Worm (Caenorhabditis elegans) whole organism, young adult: ENCODE data around the gene srw-55.

Source experiments
- B0261.1 ChIP-seq: sonication (generic microtip); optimal IDR thresholded peaks from 2 replicates; lab custom pipeline; 2016; ENCODE audit warnings: mild to moderate bottlenecking, missing genetic modification characterization, moderate library complexity, missing compliant biosample characterization
- D2030.7 ChIP-seq: fragments of 200-800 bp; sonication (Bioruptor generic); IDR thresholded peaks from 2 replicates; pipeline ENCODE4 v1.3.6; 2022; ENCODE audit warnings: missing genetic modification reagents, missing genetic modification characterization, missing compliant biosample characterization
- F39B2.1 ChIP-seq: fragments of 200-800 bp; sonication (Bioruptor generic); IDR thresholded peaks from 2 replicates; pipeline ENCODE4 v1.3.6; 2022; ENCODE audit warnings: missing genetic modification reagents, missing genetic modification characterization, missing compliant biosample characterization
- F49E8.2 ChIP-seq: sonication (generic microtip); optimal IDR thresholded peaks from 3 replicates; lab custom pipeline; 2017; ENCODE audit warnings: missing genetic modification characterization, mild to moderate bottlenecking, missing compliant biosample characterization, antibody characterized with exemption, moderate library complexity; ENCODE audit not compliant: insufficient read depth
- F57A8.1 ChIP-seq: fragments of 200-800 bp; sonication (Bioruptor generic); optimal IDR thresholded peaks from 2 replicates; lab custom pipeline; 2018; ENCODE audit warnings: mild to moderate bottlenecking, missing genetic modification characterization, moderate library complexity, missing compliant biosample characterization
- K11D2.4 ChIP-seq: fragments of 200-800 bp; sonication (Bioruptor generic); IDR thresholded peaks from 2 replicates; pipeline ENCODE4 v1.3.6; 2022; ENCODE audit warnings: missing genetic modification reagents, missing genetic modification characterization, missing compliant biosample characterization
- K12H6.12 ChIP-seq: fragments of 200-800 bp; sonication (Bioruptor generic); optimal IDR thresholded peaks from 2 replicates; lab custom pipeline; 2018; ENCODE audit warnings: mild to moderate bottlenecking, missing genetic modification characterization, missing compliant biosample characterization
- T26A5.8 ChIP-seq: sonication (generic microtip); optimal IDR thresholded peaks from 2 replicates; lab custom pipeline; 2016; ENCODE audit warnings: missing genetic modification characterization, missing compliant biosample characterization
- Y67H2A.10 ChIP-seq: fragments of 200-800 bp; sonication (Bioruptor generic); conservative IDR thresholded peaks from 2 replicates; pipeline ENCODE4 v1.3.6; 2022; ENCODE audit warnings: missing genetic modification reagents, missing genetic modification characterization, missing compliant biosample characterization
- ZK185.1 ChIP-seq: sonication (generic microtip); optimal IDR thresholded peaks from 2 replicates; lab custom pipeline; 2016; ENCODE audit warnings: mild to moderate bottlenecking, missing genetic modification characterization, missing compliant biosample characterization; ENCODE audit not compliant: poor library complexity, severe bottlenecking
- ama-1 ChIP-seq, 3 experiments: fragments of 150-350 bp in 1 of 3; sonication (generic microtip) in 2 of 3; optimal IDR thresholded peaks; 2 replicates each; lab custom pipeline; 2014 to 2018; ENCODE audit warnings: missing biosample characterization in 2 of 3, missing genetic modification characterization in 2 of 3, missing genetic modification reagents in 2 of 3
- aptf-2 ChIP-seq: fragments of 200-800 bp; sonication (Bioruptor generic); conservative IDR thresholded peaks from 2 replicates; pipeline ENCODE4 v1.3.6; 2022; ENCODE audit warnings: missing genetic modification reagents, missing genetic modification characterization, missing compliant biosample characterization
- aptf-3 ChIP-seq: fragments of 200-800 bp; sonication (Bioruptor generic); IDR thresholded peaks from 2 replicates; pipeline ENCODE4 v1.3.6; 2022; ENCODE audit warnings: missing genetic modification characterization, missing compliant biosample characterization
- bed-2 ChIP-seq: fragments of 200-800 bp; sonication (Bioruptor generic); IDR thresholded peaks from 2 replicates; pipeline ENCODE4 v1.3.6; 2022; ENCODE audit warnings: missing genetic modification reagents, missing genetic modification characterization, missing compliant biosample characterization
- cebp-1 ChIP-seq, 2 experiments: fragments of 200-800 bp in 1 of 2; sonication (Bioruptor generic) in 1 of 2; sonication (generic microtip) in 1 of 2; IDR thresholded peaks in 1 of 2; optimal IDR thresholded peaks in 1 of 2; 2 replicates each; pipeline versions ENCODE4 v1.3.6 to Lab custom; 2017 to 2022; ENCODE audit warnings: missing compliant biosample characterization in 2 of 2, missing genetic modification characterization in 2 of 2, mild to moderate bottlenecking in 1 of 2, missing genetic modification reagents in 1 of 2, moderate library complexity in 1 of 2
- cebp-2 ChIP-seq: fragments of 200-800 bp; sonication (Bioruptor generic); IDR thresholded peaks from 2 replicates; pipeline ENCODE4 v1.3.6; 2022; ENCODE audit warnings: missing genetic modification characterization, missing compliant biosample characterization
- efl-1 ChIP-seq: fragments of 150-350 bp; optimal IDR thresholded peaks from 2 replicates; lab custom pipeline; 2014; ENCODE audit warnings: missing biosample characterization, missing genetic modification reagents, missing genetic modification characterization
- egl-18 ChIP-seq: fragments of 200-800 bp; sonication (Bioruptor generic); IDR thresholded peaks from 2 replicates; pipeline ENCODE4 v1.3.6; 2022; ENCODE audit warnings: missing genetic modification reagents, missing genetic modification characterization, missing compliant biosample characterization
- fkh-3 ChIP-seq: sonication (generic microtip); optimal IDR thresholded peaks from 2 replicates; lab custom pipeline; 2016; ENCODE audit warnings: mild to moderate bottlenecking, missing genetic modification characterization, missing compliant biosample characterization
- him-1 ChIP-seq: sonication (generic microtip); optimal IDR thresholded peaks from 2 replicates; lab custom pipeline; 2016; ENCODE audit warnings: missing genotype, missing genetic modification reagents, missing genetic modification characterization, missing compliant biosample characterization
- hmg-1.2 ChIP-seq: fragments of 200-800 bp; sonication (Bioruptor generic); IDR thresholded peaks from 2 replicates; pipeline ENCODE4 v1.3.6; 2022; ENCODE audit warnings: missing genetic modification reagents, missing genetic modification characterization, missing compliant biosample characterization
- hmg-20 ChIP-seq: fragments of 200-800 bp; sonication (Bioruptor generic); IDR thresholded peaks from 2 replicates; pipeline ENCODE4 v1.3.6; 2022; ENCODE audit warnings: missing genetic modification reagents, missing genetic modification characterization, missing compliant biosample characterization
- hrde-1 ChIP-seq: sonication (generic microtip); optimal IDR thresholded peaks from 2 replicates; lab custom pipeline; 2016; ENCODE audit warnings: missing genetic modification characterization, mild to moderate bottlenecking, missing compliant biosample characterization, moderate library complexity, missing genotype, missing genetic modification reagents, borderline replicate concordance
- lsl-1 ChIP-seq: fragments of 200-800 bp; sonication (Bioruptor generic); optimal IDR thresholded peaks from 2 replicates; lab custom pipeline; 2018; ENCODE audit warnings: mild to moderate bottlenecking, missing genetic modification characterization, moderate library complexity, missing compliant biosample characterization
- madf-10 ChIP-seq: sonication (generic microtip); optimal IDR thresholded peaks from 2 replicates; lab custom pipeline; 2016; ENCODE audit warnings: mild to moderate bottlenecking, missing genetic modification characterization, missing compliant biosample characterization
- mcd-1 ChIP-seq: fragments of 200-800 bp; sonication (Bioruptor generic); IDR thresholded peaks from 2 replicates; pipeline ENCODE4 v1.3.6; 2022; ENCODE audit warnings: missing genetic modification reagents, missing genetic modification characterization, missing compliant biosample characterization
- nhr-27 ChIP-seq: fragments of 200-800 bp; sonication (Bioruptor generic); optimal IDR thresholded peaks from 2 replicates; lab custom pipeline; 2018; ENCODE audit warnings: mild to moderate bottlenecking, missing genetic modification characterization, moderate library complexity, missing compliant biosample characterization
- rcor-1 ChIP-seq: fragments of 200-800 bp; sonication (Bioruptor generic); IDR thresholded peaks from 2 replicates; pipeline ENCODE4 v1.3.6; 2022; ENCODE audit warnings: missing genetic modification reagents, missing genetic modification characterization, missing compliant biosample characterization
- rec-8 ChIP-seq, 2 experiments: sonication (generic microtip); optimal IDR thresholded peaks; 2 replicates each; lab custom pipeline; 2016; ENCODE audit warnings: mild to moderate bottlenecking in 2 of 2, missing genetic modification characterization in 2 of 2, missing genetic modification reagents in 2 of 2, missing genotype in 2 of 2, missing biosample characterization in 1 of 2, missing compliant biosample characterization in 1 of 2, moderate library complexity in 1 of 2
- sdz-38 ChIP-seq: sonication (generic microtip); optimal IDR thresholded peaks from 2 replicates; lab custom pipeline; 2016; ENCODE audit warnings: missing genotype, missing genetic modification characterization, missing compliant biosample characterization
- snpc-1.3 ChIP-seq: sonication (generic microtip); optimal IDR thresholded peaks from 2 replicates; lab custom pipeline; 2017; ENCODE audit warnings: missing genetic modification characterization, mild to moderate bottlenecking, missing compliant biosample characterization, antibody characterized with exemption, moderate library complexity, missing genotype, missing genetic modification reagents; ENCODE audit not compliant: insufficient read depth
- snpc-4 ChIP-seq, 5 experiments: fragments of 150-350 bp in 1 of 5; sonication (generic microtip) in 4 of 5; optimal IDR thresholded peaks; 2 replicates each; lab custom pipeline; 2014 to 2018; ENCODE audit warnings: missing genetic modification characterization in 5 of 5, missing biosample characterization in 3 of 5, antibody characterized with exemption in 2 of 5, mild to moderate bottlenecking in 2 of 5, missing compliant biosample characterization in 2 of 5, missing genotype in 2 of 5, moderate library complexity in 2 of 5, missing genetic modification reagents in 1 of 5
- somi-1 ChIP-seq: fragments of 200-800 bp; sonication (Bioruptor generic); optimal IDR thresholded peaks from 2 replicates; lab custom pipeline; 2018; ENCODE audit warnings: mild to moderate bottlenecking, missing genetic modification characterization, missing compliant biosample characterization
- tbp1 ChIP-seq: fragments of 200-800 bp; sonication (Bioruptor generic); optimal IDR thresholded peaks from 2 replicates; lab custom pipeline; 2018; ENCODE audit warnings: mild to moderate bottlenecking, missing genetic modification characterization, missing compliant biosample characterization
- tbx-9 ChIP-seq: sonication (generic microtip); optimal IDR thresholded peaks from 2 replicates; lab custom pipeline; 2016; ENCODE audit warnings: borderline replicate concordance, missing genetic modification characterization, inconsistent platforms, missing compliant biosample characterization
- tlf-1 ChIP-seq: fragments of 200-800 bp; sonication (Bioruptor generic); optimal IDR thresholded peaks from 2 replicates; lab custom pipeline; 2018; ENCODE audit warnings: mild to moderate bottlenecking, missing genetic modification characterization, missing compliant biosample characterization
- unc-130 ChIP-seq: sonication (generic microtip); optimal IDR thresholded peaks from 2 replicates; lab custom pipeline; 2016; ENCODE audit warnings: missing genetic modification reagents, missing genetic modification characterization, missing compliant biosample characterization
- ztf-22 ChIP-seq: fragments of 200-800 bp; sonication (Bioruptor generic); optimal IDR thresholded peaks from 2 replicates; lab custom pipeline; 2018; ENCODE audit warnings: mild to moderate bottlenecking, missing genetic modification characterization, moderate library complexity, missing compliant biosample characterization
- ztf-28 ChIP-seq: fragments of 200-800 bp; sonication (Bioruptor generic); IDR thresholded peaks from 2 replicates; pipeline ENCODE4 v1.3.6; 2022; ENCODE audit warnings: missing genetic modification reagents, missing genetic modification characterization, missing compliant biosample characterization

srw-55 gene

DNA sequence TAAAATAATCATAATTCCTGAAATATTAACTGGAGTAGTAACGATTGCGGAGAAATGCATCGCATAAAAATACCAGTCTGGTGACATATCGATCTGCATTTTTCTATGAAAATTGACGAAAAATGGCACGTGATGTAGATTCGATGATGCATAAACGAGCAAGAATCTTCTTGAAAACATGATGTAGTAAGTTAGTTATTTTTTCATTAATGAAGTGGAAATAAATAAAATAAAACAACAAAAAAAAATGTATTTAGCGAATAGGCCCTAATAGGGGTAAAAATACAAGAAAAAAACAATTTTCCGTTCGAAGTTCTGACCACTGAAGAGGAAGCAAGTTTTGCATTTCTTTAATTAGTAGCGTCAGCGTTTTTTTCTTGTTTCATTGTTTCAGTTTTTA lies 25.0 kb upstream of the srw-55 start, which contains the start of gene sri-2:
sri-2 (minus strand) TSS at position 101 of the 400 bp plus-strand sequence.
- TF ChIP-seq rec-8 (tag; optimal IDR thresholded peaks at IDR 0.05; lab: Kevin White, UChicago) (no peak), egl-18 (GFP tag; lab: Robert Waterston, UW) (no peak), F49E8.2 (tag; lab: Kevin White, UChicago) (no peak)

DNA sequence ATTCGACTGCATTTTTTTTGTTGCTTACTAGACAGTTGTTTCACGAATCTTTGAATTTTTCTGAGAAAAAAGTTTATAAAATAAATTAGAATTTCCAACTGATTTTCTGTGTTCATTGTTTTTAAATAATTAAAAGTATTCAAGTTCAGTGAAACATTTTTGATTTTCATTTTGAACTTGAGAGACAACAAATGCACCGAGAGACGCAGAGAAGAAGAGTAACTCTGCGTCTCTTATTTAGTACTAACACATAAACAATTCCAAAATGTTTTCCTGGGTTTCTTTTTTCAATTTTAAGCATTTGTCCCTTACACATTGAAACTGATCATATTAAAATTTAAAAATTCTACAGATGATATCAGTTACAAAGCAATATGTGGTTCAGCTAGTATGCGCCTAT lies 19.3 kb upstream of the srw-55 start:
- TF ChIP-seq hmg-1.2 (GFP tag; lab: Robert Waterston, UW) (peak; percentile 70; the same call in 1 of the 2 replicates), lsl-1 (GFP tag; lab: Kevin White, UChicago) (no peak)

- TF ChIP-seq ztf-28 (GFP tag; lab: Robert Waterston, UW) (no peak), cebp-2 (no peak), B0261.1 (tag; lab: Kevin White, UChicago) (no peak), nhr-27 (tag; lab: Kevin White, UChicago) (no peak), ZK185.1 (tag; lab: Kevin White, UChicago) (no peak), ztf-22 (GFP tag; lab: Kevin White, UChicago) (no peak), F57A8.1 (GFP tag; lab: Kevin White, UChicago) (no peak), rcor-1 (GFP tag; lab: Robert Waterston, UW) (no peak), snpc-4 (GFP tag; optimal IDR thresholded peaks at IDR 0.05; lab: Kevin White, UChicago) (no peak), snpc-4 (tag; optimal IDR thresholded peaks at IDR 0.05; lab: Kevin White, UChicago) (no peak), bed-2 (GFP tag; lab: Robert Waterston, UW) (no peak), K11D2.4 (GFP tag; lab: Robert Waterston, UW) (no peak), D2030.7 (no peak), aptf-2 (GFP tag; lab: Robert Waterston, UW) (no peak), T26A5.8 (tag; lab: Kevin White, UChicago) (no peak), him-1 (tag; lab: Kevin White, UChicago) (no peak)
Observed at ce11 chrV:15957098-15957497, 16.9 kb upstream of the srw-55 start, which contains the start of gene F36G9.3. TSS of gene F36G9.3 (plus strand) at chrV:15957398.

ce11 chrV:15955497-15955896 lies 15.3 kb upstream of the srw-55 start, which contains the start of gene srh-186:
TSS of gene srh-186 (plus strand) at chrV:15955797.
- TF ChIP-seq unc-130 (GFP tag; lab: Kevin White, UChicago) = no peak
- no peak for TF ChIP-seq madf-10 (tag; lab: Kevin White, UChicago)
- no peak for TF ChIP-seq fkh-3 (tag; lab: Kevin White, UChicago)
- TF ChIP-seq efl-1 (GFP tag; lab: Kevin White, UChicago) = no peak
- no peak for TF ChIP-seq aptf-3 (GFP tag; lab: Robert Waterston, UW)
- no peak for TF ChIP-seq F39B2.1 (GFP tag; lab: Robert Waterston, UW)
- no peak for TF ChIP-seq somi-1
- TF ChIP-seq sdz-38 (tag; lab: Kevin White, UChicago) = no peak
- no peak for TF ChIP-seq Y67H2A.10 (GFP tag; lab: Robert Waterston, UW)
- no peak for TF ChIP-seq B0261.1 (tag; lab: Kevin White, UChicago)
- no peak for TF ChIP-seq ama-1 (optimal IDR thresholded peaks at IDR 0.05; lab: Kevin White, UChicago)
- TF ChIP-seq ama-1 (GFP tag; optimal IDR thresholded peaks at IDR 0.05; lab: Kevin White, UChicago) = no peak
- TF ChIP-seq egl-18 (GFP tag; lab: Robert Waterston, UW) = no peak

DNA sequence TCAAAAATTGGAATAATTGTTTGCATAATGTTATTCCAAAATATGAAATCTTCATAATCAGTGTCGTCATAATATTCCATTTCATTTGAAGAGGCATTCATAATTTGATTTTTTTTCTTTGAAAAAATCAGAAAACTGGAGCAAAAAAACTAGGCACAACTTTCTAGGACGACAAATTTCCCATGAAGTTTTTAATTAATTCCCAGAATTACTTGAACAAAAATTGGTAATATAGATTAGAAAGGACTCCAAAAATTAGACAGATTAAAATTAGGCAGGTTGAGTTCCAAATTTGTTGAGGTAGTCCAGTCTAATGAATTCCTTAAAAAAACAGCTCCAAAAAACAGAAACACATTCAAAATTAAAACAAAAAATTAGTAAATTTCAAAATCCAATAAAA lies 14.8 kb upstream of the srw-55 start, which contains the start of gene srw-57:
srw-57 (minus strand) TSS at position 101 of the 400 bp plus-strand sequence.
- TF ChIP-seq tbx-9 (tag; lab: Kevin White, UChicago) = no peak
- no peak for TF ChIP-seq hrde-1 (tag; lab: Kevin White, UChicago)
- TF ChIP-seq mcd-1 (GFP tag; lab: Robert Waterston, UW) = no peak
- TF ChIP-seq F39B2.1 (GFP tag; lab: Robert Waterston, UW) = no peak
- no peak for TF ChIP-seq hmg-20
- no peak for TF ChIP-seq cebp-1 (GFP tag; IDR thresholded peaks at IDR 0.05; lab: Robert Waterston, UW)
- no peak for TF ChIP-seq cebp-1 (tag; optimal IDR thresholded peaks at IDR 0.05; lab: Kevin White, UChicago)
- no peak for TF ChIP-seq tlf-1 (GFP tag; lab: Kevin White, UChicago)
- TF ChIP-seq snpc-1.3 (tag; lab: Kevin White, UChicago) = no peak
- TF ChIP-seq him-1 (tag; lab: Kevin White, UChicago) = no peak
- TF ChIP-seq K12H6.12 (tag; lab: Kevin White, UChicago) = no peak
- no peak for TF ChIP-seq T26A5.8 (tag; lab: Kevin White, UChicago)
- TF ChIP-seq tbp1 (GFP tag; lab: Kevin White, UChicago) = no peak
